Worm (Caenorhabditis elegans): ENCODE results near the gene col-20.
"Not testable (repeated sequence)": the region's sequence is repeated elsewhere in the genome, so short reads cannot be mapped to it uniquely, and the experiment has no call there.

The col-20 gene

ce11 chrII:4870691-4871090 is at the start of gene col-20:
Gene col-20 (minus strand): TSS chrII:4870791.
- TF ChIP-seq pros-1 (tag; optimal IDR thresholded peaks at IDR 0.05) (no peak), odd-2 (tag; optimal IDR thresholded peaks at IDR 0.05) (no peak)

- TF ChIP-seq F13H6.1 (tag; optimal IDR thresholded peaks at IDR 0.05) (no peak), nfya-1 (tag; optimal IDR thresholded peaks at IDR 0.05) (no peak), pag-3 (tag; optimal IDR thresholded peaks at IDR 0.05; ENCODE audit: borderline replicate concordance) (no peak), madf-2 (tag; optimal IDR thresholded peaks at IDR 0.05) (no peak), hlh-15 (tag; optimal IDR thresholded peaks at IDR 0.05) (no peak), ets-4 (tag; optimal IDR thresholded peaks at IDR 0.05) (no peak), hlh-30 (tag; optimal IDR thresholded peaks at IDR 0.05; ENCODE audit: insufficient read depth) (no peak), T23F11.4 (GFP tag; optimal IDR thresholded peaks at IDR 0.05) (no peak)
Measured at ce11 chrII:4918501-4919021, 48.0 kb upstream of the col-20 start.

- not testable (repeated sequence) for TF ChIP-seq hlh-13 (GFP tag; optimal IDR thresholded peaks at IDR 0.05); ets-4 (tag; optimal IDR thresholded peaks at IDR 0.05); pat-9 (tag; optimal IDR thresholded peaks at IDR 0.05)
Measured at ce11 chrII:4916462-4916861, 45.9 kb upstream of the col-20 start, which contains the start of gene msp-31. Gene msp-31 (minus strand): TSS chrII:4916562.

ce11 chrII:4915572-4915971 is 45.0 kb upstream of the col-20 start:
- TF ChIP-seq ahr-1 (tag; optimal IDR thresholded peaks at IDR 0.05) = no peak

ce11 chrII:4914214-4914613 is 43.6 kb upstream of the col-20 start, which contains the start of gene R05F9.11:
Gene R05F9.11 (minus strand): TSS chrII:4914218.
- TF ChIP-seq ceh-19 (GFP tag; optimal IDR thresholded peaks at IDR 0.05) (no peak), rnt-1 (tag; optimal IDR thresholded peaks at IDR 0.05) (no peak), npax-4 (tag; optimal IDR thresholded peaks at IDR 0.05) (no peak), dmd-4 (tag; optimal IDR thresholded peaks at IDR 0.05; ENCODE audit: borderline replicate concordance) (no peak), nfya-1 (tag; optimal IDR thresholded peaks at IDR 0.05) (no peak), ceh-48 (tag; optimal IDR thresholded peaks at IDR 0.05) (no peak), elt-4 (tag; optimal IDR thresholded peaks at IDR 0.05) (no peak), ceh-9 (tag; optimal IDR thresholded peaks at IDR 0.05) (no peak), che-1 (tag; optimal IDR thresholded peaks at IDR 0.05) (no peak), ceh-45 (GFP tag; IDR thresholded peaks at IDR 0.05) (no peak), C38D4.7 (GFP tag; optimal IDR thresholded peaks at IDR 0.05) (no peak), ref-2 (tag; optimal IDR thresholded peaks at IDR 0.05) (no peak), elt-2 (tag; optimal IDR thresholded peaks at IDR 0.05) (no peak)

- TF ChIP-seq sdc-2 (tag; optimal IDR thresholded peaks at IDR 0.05) (no peak), unc-42 (tag; optimal IDR thresholded peaks at IDR 0.05) (peak; percentile 38), dmd-4 (tag; optimal IDR thresholded peaks at IDR 0.05; ENCODE audit: borderline replicate concordance) (no peak), hlh-8 (tag; optimal IDR thresholded peaks at IDR 0.05) (no peak), hlh-30 (tag; optimal IDR thresholded peaks at IDR 0.05; ENCODE audit: insufficient read depth) (no peak), ceh-22 (tag; optimal IDR thresholded peaks at IDR 0.05) (peak; percentile 19), unc-55 (GFP tag; optimal IDR thresholded peaks at IDR 0.05) (peak; percentile 48), lin-11 (tag; optimal IDR thresholded peaks at IDR 0.05) (no peak), pat-9 (tag; optimal IDR thresholded peaks at IDR 0.05) (no peak), ceh-18 (tag; optimal IDR thresholded peaks at IDR 0.05) (no peak), npax-4 (tag; optimal IDR thresholded peaks at IDR 0.05) (no peak), elt-2 (tag; optimal IDR thresholded peaks at IDR 0.05) (peak; percentile 22), ztf-16 (tag; optimal IDR thresholded peaks at IDR 0.05) (no peak), ceh-14 (tag; optimal IDR thresholded peaks at IDR 0.05) (no peak), nfya-1 (tag; optimal IDR thresholded peaks at IDR 0.05) (no peak)
Measured at ce11 chrII:4908160-4908559, 37.6 kb upstream of the col-20 start.

Data from whole organism, late embryonic.